Fruit fly (Drosophila melanogaster) whole organism, prepupa: ENCODE results near the gene CG31689.

ENCODE experiments used
- Blimp-1 ChIP-seq: fragments of 200-800 bp; sonication (Bioruptor generic); optimal IDR thresholded peaks from 3 replicates; lab custom pipeline; 2017; ENCODE audit warnings: missing biosample characterization, missing genetic modification characterization, mild to moderate bottlenecking, moderate library complexity, missing genetic modification reagents
- CG10669 ChIP-seq: fragments of 200-800 bp; sonication (Bioruptor generic); optimal IDR thresholded peaks from 3 replicates; lab custom pipeline; 2018; ENCODE audit warnings: missing biosample characterization, mild to moderate bottlenecking, missing genetic modification characterization, moderate library complexity
- CG11294 ChIP-seq: fragments of 200-800 bp; sonication (Bioruptor generic); IDR thresholded peaks from 2 replicates; pipeline ENCODE4 v1.3.6; 2022; ENCODE audit warnings: missing biosample characterization, missing genetic modification characterization
- CG11902 ChIP-seq: fragments of 200-800 bp; sonication (Bioruptor generic); optimal IDR thresholded peaks from 3 replicates; lab custom pipeline; 2016; ENCODE audit warnings: missing biosample characterization, missing genetic modification characterization
- CG15336 ChIP-seq: fragments of 200-800 bp; sonication (Bioruptor generic); IDR thresholded peaks from 2 replicates; pipeline ENCODE4 v1.3.6; 2022; ENCODE audit warnings: missing biosample characterization, missing genetic modification characterization
- CG16779 ChIP-seq: fragments of 200-800 bp; sonication (Bioruptor generic); optimal IDR thresholded peaks from 3 replicates; lab custom pipeline; 2017; ENCODE audit warnings: missing biosample characterization, mild to moderate bottlenecking, missing genetic modification characterization
- CG31627 ChIP-seq: fragments of 200-800 bp; sonication (Bioruptor generic); optimal IDR thresholded peaks from 3 replicates; lab custom pipeline; 2016; ENCODE audit warnings: missing biosample characterization, missing genetic modification characterization
- CG32006 ChIP-seq: fragments of 200-800 bp; sonication (Bioruptor generic); optimal IDR thresholded peaks from 3 replicates; lab custom pipeline; 2017; ENCODE audit warnings: missing biosample characterization, mild to moderate bottlenecking, missing genetic modification characterization
- CG3919 ChIP-seq: fragments of 200-800 bp; sonication (Bioruptor generic); optimal IDR thresholded peaks from 3 replicates; lab custom pipeline; 2016; ENCODE audit warnings: missing biosample characterization, missing genetic modification characterization
- CG4318 ChIP-seq: fragments of 200-800 bp; sonication (Bioruptor generic); optimal IDR thresholded peaks from 3 replicates; lab custom pipeline; 2017; ENCODE audit warnings: missing biosample characterization, mild to moderate bottlenecking, missing genetic modification characterization
- CG6792 ChIP-seq: fragments of 200-800 bp; sonication (Bioruptor generic); optimal IDR thresholded peaks from 3 replicates; lab custom pipeline; 2016; ENCODE audit warnings: missing biosample characterization, missing genetic modification characterization
- CG6808 ChIP-seq: fragments of 200-800 bp; sonication (Bioruptor generic); optimal IDR thresholded peaks from 3 replicates; lab custom pipeline; 2017; ENCODE audit warnings: missing biosample characterization, missing genetic modification characterization, mild to moderate bottlenecking, moderate library complexity, missing genetic modification reagents
- CG6854 ChIP-seq: fragments of 200-800 bp; sonication (Bioruptor generic); optimal IDR thresholded peaks from 2 replicates; lab custom pipeline; 2017; ENCODE audit warnings: missing biosample characterization, mild to moderate bottlenecking, missing genetic modification characterization
- CG8319 ChIP-seq: fragments of 200-800 bp; sonication (Bioruptor generic); optimal IDR thresholded peaks from 3 replicates; lab custom pipeline; 2016; ENCODE audit warnings: missing biosample characterization, missing genetic modification characterization
- CG8632 ChIP-seq: fragments of 200-800 bp; sonication (Bioruptor generic); optimal IDR thresholded peaks from 3 replicates; lab custom pipeline; 2016; ENCODE audit warnings: missing biosample characterization, missing genetic modification characterization
- CG9139 ChIP-seq: fragments of 200-800 bp; sonication (Bioruptor generic); optimal IDR thresholded peaks from 3 replicates; lab custom pipeline; 2017; ENCODE audit warnings: missing biosample characterization, mild to moderate bottlenecking, missing genetic modification characterization
- Eip75B ChIP-seq: fragments of 200-800 bp; sonication (Bioruptor generic); optimal IDR thresholded peaks from 3 replicates; lab custom pipeline; 2016; ENCODE audit warnings: missing biosample characterization, missing genetic modification characterization
- Eip78C ChIP-seq: fragments of 200-800 bp; sonication (Bioruptor generic); peaks from one replicate; lab custom pipeline; 2016; ENCODE audit warnings: missing biosample characterization, missing genetic modification characterization
- Eip93F ChIP-seq: fragments of 200-800 bp; sonication (Bioruptor generic); optimal IDR thresholded peaks from 2 replicates; lab custom pipeline; 2016; ENCODE audit warnings: missing biosample characterization, mild to moderate bottlenecking, missing genetic modification characterization
- Gug ChIP-seq: fragments of 200-800 bp; sonication (Bioruptor generic); IDR thresholded peaks from 2 replicates; pipeline ENCODE4 v1.3.6; 2022; ENCODE audit warnings: missing biosample characterization, missing genetic modification characterization
- Hr39 ChIP-seq: fragments of 200-800 bp; sonication (Bioruptor generic); optimal IDR thresholded peaks from 2 replicates; lab custom pipeline; 2016; ENCODE audit warnings: missing biosample characterization, missing genetic modification characterization
- Hr4 ChIP-seq: fragments of 200-800 bp; sonication (Bioruptor generic); optimal IDR thresholded peaks from 3 replicates; lab custom pipeline; 2016; ENCODE audit warnings: missing biosample characterization, missing genetic modification characterization
- Lpt ChIP-seq: fragments of 200-800 bp; sonication (Bioruptor generic); optimal IDR thresholded peaks from 3 replicates; lab custom pipeline; 2016; ENCODE audit warnings: missing biosample characterization, missing genetic modification characterization
- Met ChIP-seq: fragments of 200-800 bp; sonication (Bioruptor generic); optimal IDR thresholded peaks from 3 replicates; lab custom pipeline; 2016; ENCODE audit warnings: missing biosample characterization, missing genetic modification characterization
- OdsH ChIP-seq: fragments of 200-800 bp; sonication (Bioruptor generic); optimal IDR thresholded peaks from 3 replicates; lab custom pipeline; 2016; ENCODE audit warnings: missing biosample characterization, missing genetic modification characterization
- Smox ChIP-seq: fragments of 200-800 bp; sonication (Bioruptor generic); optimal IDR thresholded peaks from 3 replicates; lab custom pipeline; 2016; ENCODE audit warnings: missing biosample characterization, missing genetic modification characterization
- Sox102F ChIP-seq: fragments of 200-800 bp; sonication (Bioruptor generic); optimal IDR thresholded peaks from 2 replicates; lab custom pipeline; 2016; ENCODE audit warnings: missing biosample characterization, mild to moderate bottlenecking, missing genetic modification characterization
- Sox14 ChIP-seq: fragments of 200-800 bp; sonication (Bioruptor generic); optimal IDR thresholded peaks from 3 replicates; lab custom pipeline; 2016; ENCODE audit warnings: missing biosample characterization, missing genetic modification characterization
- achi ChIP-seq: fragments of 200-800 bp; sonication (Bioruptor generic); optimal IDR thresholded peaks from 3 replicates; lab custom pipeline; 2016; ENCODE audit warnings: missing biosample characterization, missing genetic modification characterization
- acj6 ChIP-seq: fragments of 200-800 bp; sonication (Bioruptor generic); optimal IDR thresholded peaks from 3 replicates; lab custom pipeline; 2016; ENCODE audit warnings: missing biosample characterization, missing genetic modification characterization
- cyc ChIP-seq: fragments of 200-800 bp; sonication (Bioruptor generic); optimal IDR thresholded peaks from 3 replicates; lab custom pipeline; 2016; ENCODE audit warnings: missing biosample characterization, missing genetic modification characterization
- dac ChIP-seq: fragments of 200-800 bp; sonication (Bioruptor generic); optimal IDR thresholded peaks from 2 replicates; lab custom pipeline; 2017; ENCODE audit warnings: missing biosample characterization, mild to moderate bottlenecking, missing genetic modification characterization
- eg ChIP-seq: fragments of 200-800 bp; sonication (Bioruptor generic); IDR thresholded peaks from 3 replicates; pipeline ENCODE4 v1.3.6; 2022; ENCODE audit warnings: missing biosample characterization, missing genetic modification characterization
- fd59A ChIP-seq: fragments of 200-800 bp; sonication (Bioruptor generic); optimal IDR thresholded peaks from 2 replicates; lab custom pipeline; 2017; ENCODE audit warnings: missing biosample characterization, mild to moderate bottlenecking, missing genetic modification characterization, missing genetic modification reagents
- fkh ChIP-seq: fragments of 200-800 bp; sonication (Bioruptor generic); optimal IDR thresholded peaks from 3 replicates; lab custom pipeline; 2017; ENCODE audit warnings: missing biosample characterization, mild to moderate bottlenecking, missing genetic modification characterization, moderate library complexity
- lz ChIP-seq: fragments of 200-800 bp; sonication (Bioruptor generic); optimal IDR thresholded peaks from 3 replicates; lab custom pipeline; 2016; ENCODE audit warnings: missing biosample characterization, missing genetic modification characterization
- net ChIP-seq: fragments of 200-800 bp; sonication (Bioruptor generic); optimal IDR thresholded peaks from 3 replicates; lab custom pipeline; 2016; ENCODE audit warnings: missing biosample characterization, missing genetic modification characterization
- salr ChIP-seq, 2 experiments: fragments of 200-800 bp; sonication (Bioruptor generic); optimal IDR thresholded peaks; 3 replicates each; lab custom pipeline; 2016 to 2018; ENCODE audit warnings: missing biosample characterization in 2 of 2, missing genetic modification characterization in 2 of 2, mild to moderate bottlenecking in 1 of 2
- spab ChIP-seq: fragments of 200-800 bp; sonication (Bioruptor generic); optimal IDR thresholded peaks from 2 replicates; lab custom pipeline; 2017; ENCODE audit warnings: missing biosample characterization, mild to moderate bottlenecking, missing genetic modification characterization, missing genetic modification reagents
- ss ChIP-seq, 2 experiments: fragments of 200-800 bp; sonication (Bioruptor generic); optimal IDR thresholded peaks; 2 replicates in 1 of 2; 3 replicates in 1 of 2; lab custom pipeline; 2017 to 2018; ENCODE audit warnings: mild to moderate bottlenecking in 2 of 2, missing biosample characterization in 2 of 2, missing genetic modification characterization in 2 of 2, moderate library complexity in 1 of 2
- svp ChIP-seq: fragments of 200-800 bp; sonication (Bioruptor generic); peaks from one replicate; lab custom pipeline; 2016; ENCODE audit warnings: missing biosample characterization, missing genetic modification characterization
- topi ChIP-seq: fragments of 200-800 bp; sonication (Bioruptor generic); optimal IDR thresholded peaks from 3 replicates; lab custom pipeline; 2016; ENCODE audit warnings: missing biosample characterization, missing genetic modification characterization
- vri ChIP-seq: fragments of 200-800 bp; sonication (Bioruptor generic); optimal IDR thresholded peaks from 3 replicates; lab custom pipeline; 2016; ENCODE audit warnings: missing biosample characterization, mild to moderate bottlenecking, missing genetic modification characterization

Gene CG31689

DNA sequence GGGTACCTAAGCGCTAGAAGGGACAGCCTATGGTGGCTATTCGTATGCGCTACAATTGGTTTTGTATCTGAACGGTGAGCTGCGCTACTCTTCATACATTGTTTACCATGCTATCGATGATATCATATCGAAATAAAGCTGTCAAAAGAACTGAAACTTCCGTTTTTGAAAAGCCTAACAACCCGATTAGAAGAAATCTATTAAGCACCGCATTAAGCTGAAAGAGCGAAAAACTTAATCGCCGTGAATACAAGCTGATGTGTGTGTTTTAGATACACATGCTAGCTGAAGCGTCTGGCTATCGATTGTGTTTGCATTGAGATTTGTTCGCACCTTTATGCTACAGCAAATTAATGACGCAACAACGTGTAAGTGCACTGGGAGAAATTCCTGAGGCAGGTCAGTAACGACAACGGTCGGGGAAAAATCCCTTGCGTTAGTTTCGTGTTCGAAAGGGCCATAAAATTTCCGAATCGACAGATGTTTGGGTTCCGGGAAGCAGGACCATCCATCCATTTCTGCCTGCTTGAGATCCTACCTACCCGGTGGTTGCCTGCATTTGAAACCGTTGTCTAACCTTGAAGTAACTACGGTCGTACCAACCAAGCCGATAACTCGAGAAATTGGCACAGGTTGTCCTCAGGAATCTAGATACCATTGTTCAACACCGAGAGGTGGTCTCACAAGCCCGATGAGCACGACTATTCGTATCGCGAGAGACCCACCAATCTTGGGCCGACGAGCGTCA, 25.0 kb downstream of the CG31689 start (continued):
- TF ChIP-seq Smox (GFP tag; lab: Kevin White, UChicago) (no peak), CG11902 (GFP tag; lab: Kevin White, UChicago) (no peak), Hr4 (GFP tag; lab: Kevin White, UChicago) (peak; percentile 56), CG3919 (peak; percentile 70), Sox102F (GFP tag; lab: Kevin White, UChicago) (peak; percentile 54), Eip78C (GFP tag; lab: Kevin White, UChicago) (peak; percentile 90), Blimp-1 (GFP tag; lab: Kevin White, UChicago) (no peak), CG4318 (peak; percentile 37), CG6854 (no peak), CG10669 (GFP tag; lab: Kevin White, UChicago) (peak; percentile 6), Hr39 (GFP tag; lab: Kevin White, UChicago) (no peak), ss (GFP tag; optimal IDR thresholded peaks at IDR 0.05; lab: Kevin White, UChicago) (peak in 1 of 2 experiments; percentile 21), dac (GFP tag; lab: Kevin White, UChicago) (peak; percentile 43), achi (GFP tag; lab: Kevin White, UChicago) (peak; percentile 53), topi (GFP tag; lab: Kevin White, UChicago) (no peak), cyc (GFP tag; lab: Kevin White, UChicago) (no peak), CG6808 (GFP tag; lab: Kevin White, UChicago) (no peak), CG32006 (GFP tag; lab: Kevin White, UChicago) (peak; percentile 72), CG16779 (tag; lab: Kevin White, UChicago) (peak; percentile 58), Lpt (GFP tag; lab: Kevin White, UChicago) (peak; percentile 46), fkh (GFP tag; lab: Kevin White, UChicago) (peak; percentile 90), spab (GFP tag; lab: Kevin White, UChicago) (no peak), Gug (GFP tag; lab: Robert Waterston, UW) (no peak), CG11294 (GFP tag; lab: Robert Waterston, UW) (no peak), lz (GFP tag; lab: Kevin White, UChicago) (no peak), CG6792 (GFP tag; lab: Kevin White, UChicago) (peak; percentile 40), CG31627 (GFP tag; lab: Kevin White, UChicago) (peak; percentile 15)

DNA sequence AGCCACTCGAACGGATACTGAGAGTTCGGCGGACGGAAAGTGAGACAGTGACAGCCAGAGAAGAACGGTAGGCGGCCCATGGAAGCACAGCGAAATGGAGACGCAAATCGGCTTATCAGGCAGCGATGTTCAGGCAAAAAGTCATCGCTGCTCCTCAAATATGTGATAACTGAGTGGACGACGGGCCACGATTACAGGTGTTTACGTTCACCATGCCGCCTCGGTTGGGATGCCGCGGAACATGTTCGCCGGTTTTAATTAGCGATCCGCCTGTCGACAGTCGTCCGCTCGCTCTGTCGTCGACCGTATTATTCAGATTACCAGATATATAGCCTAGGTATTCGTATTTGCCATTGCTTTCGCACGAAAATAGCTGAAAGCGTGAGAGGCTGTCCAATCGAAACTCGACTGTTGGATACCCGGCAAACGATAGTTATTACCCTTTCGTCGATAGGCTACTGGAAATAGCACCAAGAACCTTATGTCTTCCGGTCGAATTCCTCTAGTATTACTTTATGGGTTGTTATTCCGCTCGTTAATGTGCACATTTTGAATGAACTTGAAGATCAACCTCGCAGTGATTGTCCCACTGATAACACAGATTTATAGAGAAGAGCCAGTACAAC, 25.7 kb downstream of the CG31689 start:
- no peak for TF ChIP-seq eg
- peak; percentile 69 for TF ChIP-seq svp (GFP tag; lab: Kevin White, UChicago)
- no peak for TF ChIP-seq Eip75B
- TF ChIP-seq fkh (GFP tag; lab: Kevin White, UChicago) = peak; percentile 29
- peak; percentile 28 for TF ChIP-seq Eip93F
- peak in 1 of 2 experiments; percentile 34 for TF ChIP-seq ss (GFP tag; optimal IDR thresholded peaks at IDR 0.05; lab: Kevin White, UChicago)
- TF ChIP-seq vri = peak; percentile 86
- TF ChIP-seq, all 60 proteins: peak for 5

dm6 chr2L:2751904-2752459, 26.5 kb downstream of the CG31689 start, which contains the start of gene Bacc:
Gene Bacc, plus strand, starts transcription at chr2L:2752445.
- TF ChIP-seq CG8319 (GFP tag; lab: Kevin White, UChicago) = peak; percentile 96
- peak; percentile 98 for TF ChIP-seq CG4318
- peak; percentile 99 for TF ChIP-seq fd59A
- peak; percentile 99 for TF ChIP-seq spab (GFP tag; lab: Kevin White, UChicago)
- peak; percentile 98 for TF ChIP-seq OdsH (GFP tag; lab: Kevin White, UChicago)
- peak; percentile 98 for TF ChIP-seq CG8632 (GFP tag; lab: Kevin White, UChicago)
- TF ChIP-seq Sox14 = peak; percentile 99
- TF ChIP-seq salr (GFP tag; optimal IDR thresholded peaks at IDR 0.05; lab: Kevin White, UChicago) = peak; percentile 90 to 99
- peak; percentile 98 for TF ChIP-seq net (GFP tag; lab: Kevin White, UChicago)
- no peak for TF ChIP-seq CG15336
- peak; percentile 98 for TF ChIP-seq CG6792 (GFP tag; lab: Kevin White, UChicago)
- peak; percentile 99 for TF ChIP-seq acj6 (GFP tag; lab: Kevin White, UChicago)
- TF ChIP-seq CG31627 (GFP tag; lab: Kevin White, UChicago) = peak; percentile 97
- TF ChIP-seq cyc (GFP tag; lab: Kevin White, UChicago) = peak; percentile 98
- peak; percentile 97 for TF ChIP-seq CG16779 (tag; lab: Kevin White, UChicago)
- peak; percentile 97 for TF ChIP-seq CG10669 (GFP tag; lab: Kevin White, UChicago)
- peak; percentile 99 for TF ChIP-seq Met (GFP tag; lab: Kevin White, UChicago)
- TF ChIP-seq Smox (GFP tag; lab: Kevin White, UChicago) = peak; percentile 98
- peak; percentile 93 for TF ChIP-seq Blimp-1 (GFP tag; lab: Kevin White, UChicago)
- peak; percentile 93 for TF ChIP-seq Lpt (GFP tag; lab: Kevin White, UChicago)
- peak; percentile 95 for TF ChIP-seq CG6854
- TF ChIP-seq CG9139 (GFP tag; lab: Kevin White, UChicago) = peak; percentile 94
- TF ChIP-seq fkh (GFP tag; lab: Kevin White, UChicago) = peak; percentile 14
- TF ChIP-seq ss (GFP tag; optimal IDR thresholded peaks at IDR 0.05; lab: Kevin White, UChicago) = peak; percentile 97 to 99
